Worm (Caenorhabditis elegans): ENCODE data around the gene vav-1.

The vav-1 gene

ce11 chrX:9238692-9239091, 6.8 kb upstream of the vav-1 start (continued):
- TF ChIP-seq F37D6.2 (tag; optimal IDR thresholded peaks at IDR 0.05) (no peak), nhr-237 (tag; optimal IDR thresholded peaks at IDR 0.05) (no peak), nhr-28 (tag; optimal IDR thresholded peaks at IDR 0.05) (no peak), skn-1 (tag; optimal IDR thresholded peaks at IDR 0.05) (no peak)

ce11 chrX:9237708-9238107, 5.8 kb upstream of the vav-1 start:
- peak; percentile 89 for TF ChIP-seq lim-7 (GFP tag; IDR thresholded peaks at IDR 0.05)
- peak; percentile 64 for TF ChIP-seq spr-1 (tag; optimal IDR thresholded peaks at IDR 0.05)
- TF ChIP-seq snpc-4 (tag; optimal IDR thresholded peaks at IDR 0.05): no peak
- peak; percentile 59; the same call in 1 of the 2 replicates for TF ChIP-seq F26F4.8 (GFP tag; conservative IDR thresholded peaks at IDR 0.05)
- peak; percentile 64 for TF ChIP-seq nhr-102 (tag; optimal IDR thresholded peaks at IDR 0.05)
- TF ChIP-seq tra-1 (GFP tag; IDR thresholded peaks at IDR 0.05): no peak
- TF ChIP-seq zfp-3 (GFP tag; conservative IDR thresholded peaks at IDR 0.05): no peak
- peak; percentile 30; the same call in 1 of the 2 replicates for TF ChIP-seq ZK337.2 (GFP tag; IDR thresholded peaks at IDR 0.05)
- no peak for TF ChIP-seq jun-1 (tag; optimal IDR thresholded peaks at IDR 0.05)
- TF ChIP-seq lin-13 (GFP tag; optimal IDR thresholded peaks at IDR 0.05): no peak
- no peak for TF ChIP-seq zip-2 (tag; optimal IDR thresholded peaks at IDR 0.05)
- TF ChIP-seq hif-1 (tag; optimal IDR thresholded peaks at IDR 0.05): no peak
- TF ChIP-seq daf-19 (GFP tag; conservative IDR thresholded peaks at IDR 0.05): 0 out of 2 replicates have a peak, but pooled peaks have one; percentile 24
- TF ChIP-seq spr-3 (GFP tag; optimal IDR thresholded peaks at IDR 0.05): no peak
- TF ChIP-seq set-16 (GFP tag; IDR thresholded peaks at IDR 0.05): no peak
- no peak for TF ChIP-seq nhr-41 (GFP tag; IDR thresholded peaks at IDR 0.05)
- TF ChIP-seq ZK546.5 (tag; optimal IDR thresholded peaks at IDR 0.05): no peak
- no peak for TF ChIP-seq unc-62 (GFP tag; optimal IDR thresholded peaks at IDR 0.05 in 1 of 2)
- TF ChIP-seq unc-62 (tag; optimal IDR thresholded peaks at IDR 0.05): no peak
- peak; percentile 69; the same call in 1 of the 2 replicates for TF ChIP-seq pha-4 (GFP tag; IDR thresholded peaks at IDR 0.05)
- no peak for TF ChIP-seq pha-4 (tag; optimal IDR thresholded peaks at IDR 0.05)
- TF ChIP-seq mes-2 (tag; optimal IDR thresholded peaks at IDR 0.05; ENCODE audit: poor library complexity, severe bottlenecking): no peak
- peak; percentile 65; the same call in 1 of the 2 replicates for TF ChIP-seq F44E2.7 (GFP tag; IDR thresholded peaks at IDR 0.05)
- no peak for TF ChIP-seq fkh-10 (GFP tag; optimal IDR thresholded peaks at IDR 0.05)
- no peak for TF ChIP-seq dmd-6 (GFP tag; IDR thresholded peaks at IDR 0.05)
- peak; percentile 26 for TF ChIP-seq gei-8 (GFP tag; optimal IDR thresholded peaks at IDR 0.05)
- TF ChIP-seq daf-12 (tag; optimal IDR thresholded peaks at IDR 0.05): no peak
- no peak for TF ChIP-seq zfp-2 (tag; optimal IDR thresholded peaks at IDR 0.05)
- peak; percentile 71 for TF ChIP-seq lin-38 (GFP tag; IDR thresholded peaks at IDR 0.05)
- no peak for TF ChIP-seq ztf-11 (tag; optimal IDR thresholded peaks at IDR 0.05)
- TF ChIP-seq daf-16 (GFP tag; optimal IDR thresholded peaks at IDR 0.05): peak; percentile 27 to 61
- TF ChIP-seq daf-16 (tag; optimal IDR thresholded peaks at IDR 0.05): no peak
- no peak for TF ChIP-seq mdl-1 (tag; optimal IDR thresholded peaks at IDR 0.05)
- no peak for TF ChIP-seq ces-1 (GFP tag; optimal IDR thresholded peaks at IDR 0.05)
- TF ChIP-seq nhr-77 (tag; optimal IDR thresholded peaks at IDR 0.05): no peak
- TF ChIP-seq nhr-6 (tag; optimal IDR thresholded peaks at IDR 0.05): no peak
- TF ChIP-seq F37D6.2 (tag; optimal IDR thresholded peaks at IDR 0.05): no peak
- TF ChIP-seq lin-15B (tag; optimal IDR thresholded peaks at IDR 0.05): no peak
- TF ChIP-seq duxl-1 (tag; optimal IDR thresholded peaks at IDR 0.05; ENCODE audit: poor library complexity): peak; percentile 60
- peak; percentile 44; the same call in 1 of the 2 replicates for TF ChIP-seq Y48G9A.11 (GFP tag; IDR thresholded peaks at IDR 0.05)
- peak; percentile 56; the same call in 1 of the 2 replicates for TF ChIP-seq madf-9 (GFP tag; conservative IDR thresholded peaks at IDR 0.05)
- no peak for TF ChIP-seq dve-1 (tag; optimal IDR thresholded peaks at IDR 0.05; ENCODE audit: insufficient read depth)
- TF ChIP-seq attf-4 (tag; optimal IDR thresholded peaks at IDR 0.05): no peak
- TF ChIP-seq mxl-2 (GFP tag; conservative IDR thresholded peaks at IDR 0.05): no peak
- no peak for TF ChIP-seq cey-2 (tag; optimal IDR thresholded peaks at IDR 0.05; ENCODE audit: borderline replicate concordance, insufficient read depth)
- no peak; the same call in 1 of the 2 replicates for TF ChIP-seq hmg-1.1 (GFP tag; IDR thresholded peaks at IDR 0.05)
- peak; percentile 17 for TF ChIP-seq ceh-32 (tag; optimal IDR thresholded peaks at IDR 0.05; ENCODE audit: poor library complexity)
